Worm (Caenorhabditis elegans) whole organism, L4/young adult: ENCODE measurements around the gene Y43E12A.3.
"Not testable (repeated sequence)": the region's sequence is repeated elsewhere in the genome, so short reads cannot be mapped to it uniquely, and the experiment has no call there.

Source experiments
- W03F9.2 ChIP-seq: fragments of 150-350 bp; optimal IDR thresholded peaks from 2 replicates; lab custom pipeline; 2014; ENCODE audit warnings: missing biosample characterization, missing genetic modification characterization
- dao-5 ChIP-seq: sonication (generic microtip); optimal IDR thresholded peaks from 2 replicates; lab custom pipeline; 2016; ENCODE audit warnings: missing genotype, missing genetic modification characterization, moderate library complexity, missing compliant biosample characterization
- him-1 ChIP-seq: sonication (generic microtip); optimal IDR thresholded peaks from 2 replicates; lab custom pipeline; 2016; ENCODE audit warnings: missing genotype, missing genetic modification reagents, missing genetic modification characterization, missing compliant biosample characterization

DNA sequence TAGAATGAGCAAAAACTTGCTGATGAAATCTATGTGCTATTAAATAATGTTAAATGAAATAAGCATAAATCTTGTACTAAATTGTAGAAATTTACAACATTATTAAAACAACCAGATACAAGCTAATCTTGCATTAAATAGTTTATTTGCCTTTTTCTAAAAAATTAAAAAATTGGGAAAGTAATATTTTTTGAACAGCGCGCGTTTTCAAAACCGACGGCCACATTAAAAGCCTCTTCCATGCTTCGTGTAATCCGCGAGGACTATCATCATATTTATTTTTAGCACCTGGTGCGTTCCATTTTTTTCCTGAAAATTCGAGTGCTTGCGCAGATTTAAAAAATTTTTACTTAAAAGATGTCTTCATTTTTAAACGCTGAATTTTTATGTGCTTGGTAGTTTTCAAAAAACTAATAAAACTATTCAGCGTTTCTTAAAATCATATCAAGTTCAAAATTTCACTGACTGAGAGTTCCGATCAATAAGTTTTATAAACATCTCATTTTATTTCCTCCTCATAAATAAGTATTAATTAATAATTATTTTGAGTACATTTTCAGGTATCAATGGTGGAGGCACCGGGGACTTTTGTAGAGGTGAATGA is at the start of gene Y43E12A.3:
- not testable (repeated sequence) for TF ChIP-seq W03F9.2; him-1 (tag; lab: Kevin White, UChicago); dao-5 (tag; lab: Kevin White, UChicago)
